Worm (Caenorhabditis elegans): ENCODE results near the gene mab-9.

mab-9 gene

DNA sequence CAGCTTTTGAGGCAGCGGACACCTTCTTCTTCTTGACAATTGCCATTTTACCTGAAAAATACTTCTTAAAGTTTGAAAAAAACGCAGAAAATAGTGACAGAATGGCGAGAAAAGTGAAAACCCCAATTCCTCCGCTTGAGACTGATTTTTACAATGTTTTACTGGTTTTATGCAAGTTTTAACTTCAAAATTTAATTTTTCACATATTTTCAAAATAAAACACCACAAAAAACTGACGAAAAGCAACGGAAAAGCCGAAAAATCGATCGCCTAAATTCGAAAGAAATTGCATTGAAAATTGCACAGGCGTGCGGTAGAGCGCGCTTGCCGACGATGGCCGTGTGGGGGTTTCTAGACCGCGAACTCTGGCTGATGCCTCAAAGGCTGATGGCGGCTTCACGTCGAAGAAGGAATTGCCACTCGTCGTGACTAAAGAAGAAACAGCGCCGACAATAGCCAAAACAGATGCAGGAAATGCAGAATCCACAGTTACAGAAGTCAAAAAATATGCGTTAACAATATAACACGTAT lies 39.9 kb upstream of the mab-9 start, which contains the start of gene nsun-1 (continued):
- TF ChIP-seq dpl-1 (GFP tag; optimal IDR thresholded peaks at IDR 0.05) (no peak), lsl-1 (GFP tag; optimal IDR thresholded peaks at IDR 0.05) (peak; percentile 36), nhr-120 (GFP tag; IDR thresholded peaks at IDR 0.05) (no peak), athp-1 (tag; optimal IDR thresholded peaks at IDR 0.05) (peak; percentile 16), snpc-1.3 (tag; optimal IDR thresholded peaks at IDR 0.05; ENCODE audit: insufficient read depth) (no peak), F57A8.1 (GFP tag; optimal IDR thresholded peaks at IDR 0.05) (no peak), ceh-58 (GFP tag; IDR thresholded peaks at IDR 0.05) (no peak), ztf-26 (tag; optimal IDR thresholded peaks at IDR 0.05) (no peak), B0035.1 (tag; optimal IDR thresholded peaks at IDR 0.05) (no peak), ceh-27 (GFP tag; optimal IDR thresholded peaks at IDR 0.05) (peak; percentile 63), repo-1 (tag; optimal IDR thresholded peaks at IDR 0.05) (no peak), aptf-2 (GFP tag; conservative IDR thresholded peaks at IDR 0.05) (no peak), gei-17 (GFP tag; optimal IDR thresholded peaks at IDR 0.05) (no peak), zfh-2 (GFP tag; conservative IDR thresholded peaks at IDR 0.05) (peak; percentile 67), hsf-1 (GFP tag; IDR thresholded peaks at IDR 0.05) (no peak), mxl-1 (tag; optimal IDR thresholded peaks at IDR 0.05) (no peak), T07F8.4 (tag; optimal IDR thresholded peaks at IDR 0.05) (no peak), Y95B8A.8 (GFP tag; IDR thresholded peaks at IDR 0.05) (no peak), T26A5.8 (tag; optimal IDR thresholded peaks at IDR 0.05) (no peak), mel-28 (tag; optimal IDR thresholded peaks at IDR 0.05; ENCODE audit: borderline replicate concordance) (no peak), lsy-27 (tag; optimal IDR thresholded peaks at IDR 0.05; ENCODE audit: borderline replicate concordance, insufficient read depth) (no peak), egl-44 (GFP tag; IDR thresholded peaks at IDR 0.05) (no peak), dox-1 (GFP tag; IDR thresholded peaks at IDR 0.05) (peak; percentile 83), ceh-100 (GFP tag; IDR thresholded peaks at IDR 0.05) (no peak), tlf-1 (GFP tag; optimal IDR thresholded peaks at IDR 0.05) (no peak), K12H6.12 (tag; optimal IDR thresholded peaks at IDR 0.05) (no peak), D2030.7 (GFP tag; IDR thresholded peaks at IDR 0.05) (peak; percentile 51; the same call in 1 of the 2 replicates), nhr-80 (tag; optimal IDR thresholded peaks at IDR 0.05) (peak; percentile 39), lir-1 (GFP tag; conservative IDR thresholded peaks at IDR 0.05) (no peak), efl-1 (GFP tag; optimal IDR thresholded peaks at IDR 0.05) (no peak), F57C9.4 (tag; optimal IDR thresholded peaks at IDR 0.05) (no peak), cebp-1 (GFP tag; IDR thresholded peaks at IDR 0.05) (no peak), cebp-1 (tag; optimal IDR thresholded peaks at IDR 0.05) (no peak), pbrm-1 (GFP tag; IDR thresholded peaks at IDR 0.05) (no peak), dpff-1 (tag; optimal IDR thresholded peaks at IDR 0.05) (no peak), ztf-25 (GFP tag; IDR thresholded peaks at IDR 0.05) (no peak), B0019.2 (GFP tag; conservative IDR thresholded peaks at IDR 0.05) (no peak), tbx-9 (tag; optimal IDR thresholded peaks at IDR 0.05; ENCODE audit: borderline replicate concordance) (no peak), egl-18 (GFP tag; IDR thresholded peaks at IDR 0.05) (no peak), unc-62 (GFP tag; optimal IDR thresholded peaks at IDR 0.05) (no peak)

DNA sequence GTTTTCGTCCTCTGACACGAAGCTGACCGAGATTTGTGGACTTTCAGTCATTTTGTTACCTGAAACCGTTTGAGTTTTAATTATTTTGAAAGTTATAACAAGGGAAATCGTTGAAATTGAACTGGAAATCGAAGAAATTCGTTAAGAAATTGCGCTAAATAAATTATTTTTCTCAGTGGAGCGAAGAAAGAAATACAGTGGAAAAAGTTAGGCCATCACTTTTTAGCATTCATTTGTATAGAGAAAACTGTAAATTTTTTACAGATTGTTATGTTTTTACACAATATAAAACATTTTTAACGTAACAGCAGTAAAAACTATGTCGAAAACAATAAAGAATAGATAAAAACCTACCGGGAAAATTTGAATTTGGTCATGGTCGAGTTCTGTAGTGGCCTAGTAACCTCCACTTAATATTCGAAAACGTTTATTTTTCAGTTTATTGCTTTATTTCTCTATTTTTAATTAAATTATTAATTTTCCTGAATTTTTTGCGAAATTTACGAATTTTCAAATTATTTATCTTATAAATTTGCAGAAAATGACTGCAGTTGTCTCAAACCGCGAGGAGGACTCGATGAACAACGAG lies 31.4 kb upstream of the mab-9 start, which contains the start of the genes gldi-1 and prp-21:
Gene gldi-1, minus strand, starts transcription at position 51 of the 589 bp plus-strand sequence.
Gene prp-21, plus strand, starts transcription at position 539 of the 589 bp plus-strand sequence.
- no peak for TF ChIP-seq F49E8.2 (tag; optimal IDR thresholded peaks at IDR 0.05; ENCODE audit: insufficient read depth)
- TF ChIP-seq lsl-1 (GFP tag; optimal IDR thresholded peaks at IDR 0.05): no peak
- TF ChIP-seq zfh-2 (GFP tag; conservative IDR thresholded peaks at IDR 0.05): no peak
- no peak for TF ChIP-seq nfya-1 (tag; optimal IDR thresholded peaks at IDR 0.05; ENCODE audit: borderline replicate concordance, insufficient read depth)
- no peak for TF ChIP-seq ekl-4 (GFP tag; IDR thresholded peaks at IDR 0.05)
- no peak for TF ChIP-seq F57A8.1 (GFP tag; optimal IDR thresholded peaks at IDR 0.05)
- TF ChIP-seq dpff-1 (tag; optimal IDR thresholded peaks at IDR 0.05): no peak
- peak; percentile 8; the same call in 1 of the 2 replicates for TF ChIP-seq hmg-1.2 (GFP tag; IDR thresholded peaks at IDR 0.05)
- no peak for TF ChIP-seq B0019.2 (GFP tag; conservative IDR thresholded peaks at IDR 0.05)
- no peak for TF ChIP-seq F39B2.1 (GFP tag; IDR thresholded peaks at IDR 0.05)
- TF ChIP-seq madf-3 (GFP tag; IDR thresholded peaks at IDR 0.05): no peak
- TF ChIP-seq F22D6.2 (tag; optimal IDR thresholded peaks at IDR 0.05): no peak
- TF ChIP-seq let-526 (GFP tag; IDR thresholded peaks at IDR 0.05): no peak
- peak; percentile 9 for TF ChIP-seq efl-1 (GFP tag; optimal IDR thresholded peaks at IDR 0.05)
- no peak for TF ChIP-seq attf-5 (GFP tag; optimal IDR thresholded peaks at IDR 0.05)
- TF ChIP-seq ztf-26 (tag; optimal IDR thresholded peaks at IDR 0.05): no peak
